Worm (Caenorhabditis elegans) whole organism, mixed stage, embryonic: ENCODE data around the gene F54E2.9.

Experiments used
- M03D4.4 ChIP-seq: sonication (generic microtip); optimal IDR thresholded peaks from 2 replicates; lab custom pipeline; 2017; ENCODE audit warnings: mild to moderate bottlenecking, missing genetic modification characterization, missing compliant biosample characterization
- bed-3 ChIP-seq: fragments of 200-800 bp; sonication (Bioruptor generic); optimal IDR thresholded peaks from 3 replicates; lab custom pipeline; 2018; ENCODE audit warnings: mild to moderate bottlenecking, missing genetic modification characterization, moderate library complexity, missing compliant biosample characterization
- blmp-1 ChIP-seq: fragments of 150-350 bp; optimal IDR thresholded peaks from 2 replicates; lab custom pipeline; 2014; ENCODE audit warnings: missing biosample characterization, missing genetic modification characterization
- ceh-39 ChIP-seq: fragments of 150-350 bp; optimal IDR thresholded peaks from 2 replicates; lab custom pipeline; 2014; ENCODE audit warnings: missing biosample characterization, missing genetic modification characterization
- ceh-43 ChIP-seq: fragments of 200-800 bp; sonication (Bioruptor generic); optimal IDR thresholded peaks from 2 replicates; lab custom pipeline; 2018; ENCODE audit warnings: mild to moderate bottlenecking, missing genetic modification characterization, moderate library complexity, missing compliant biosample characterization
- ceh-83 ChIP-seq: fragments of 200-800 bp; sonication (Bioruptor generic); optimal IDR thresholded peaks from 2 replicates; lab custom pipeline; 2018; ENCODE audit warnings: mild to moderate bottlenecking, missing genetic modification characterization, missing compliant biosample characterization
- ces-1 ChIP-seq: fragments of 150-350 bp; optimal IDR thresholded peaks from 2 replicates; lab custom pipeline; 2014; ENCODE audit warnings: missing biosample characterization, missing genetic modification reagents, missing genetic modification characterization
- cnd-1 ChIP-seq: fragments of 200-800 bp; sonication (Bioruptor generic); optimal IDR thresholded peaks from 2 replicates; lab custom pipeline; 2018; ENCODE audit warnings: mild to moderate bottlenecking, missing genetic modification characterization, missing compliant biosample characterization
- elt-1 ChIP-seq: sonication (generic microtip); optimal IDR thresholded peaks from 2 replicates; lab custom pipeline; 2017; ENCODE audit warnings: missing genetic modification characterization, mild to moderate bottlenecking, missing compliant biosample characterization, antibody characterized with exemption, moderate library complexity, borderline replicate concordance; ENCODE audit not compliant: insufficient read depth
- elt-3 ChIP-seq: fragments of 150-350 bp; optimal IDR thresholded peaks from 2 replicates; lab custom pipeline; 2014; ENCODE audit warnings: missing biosample characterization, missing genetic modification characterization
- flh-1 ChIP-seq: fragments of 200-800 bp; sonication (Bioruptor generic); optimal IDR thresholded peaks from 2 replicates; lab custom pipeline; 2018; ENCODE audit warnings: mild to moderate bottlenecking, missing genetic modification characterization, moderate library complexity, missing compliant biosample characterization
- ham-2 ChIP-seq: fragments of 200-800 bp; sonication (Bioruptor generic); optimal IDR thresholded peaks from 2 replicates; lab custom pipeline; 2018; ENCODE audit warnings: mild to moderate bottlenecking, missing genetic modification characterization, missing compliant biosample characterization
- hlh-1 ChIP-seq: fragments of 150-350 bp; optimal IDR thresholded peaks from 2 replicates; lab custom pipeline; 2014; ENCODE audit warnings: missing biosample characterization, missing genetic modification reagents, missing genetic modification characterization
- lin-13 ChIP-seq: fragments of 150-350 bp; optimal IDR thresholded peaks from 2 replicates; lab custom pipeline; 2014; ENCODE audit warnings: missing biosample characterization, missing genetic modification characterization
- lin-32 ChIP-seq: fragments of 200-800 bp; sonication (Bioruptor generic); optimal IDR thresholded peaks from 2 replicates; lab custom pipeline; 2018; ENCODE audit warnings: mild to moderate bottlenecking, missing genetic modification characterization, missing compliant biosample characterization
- lsy-2 ChIP-seq: fragments of 150-350 bp; optimal IDR thresholded peaks from 2 replicates; lab custom pipeline; 2014; ENCODE audit warnings: missing biosample characterization, missing genetic modification characterization
- mab-5 ChIP-seq: fragments of 150-350 bp; optimal IDR thresholded peaks from 2 replicates; lab custom pipeline; 2014; ENCODE audit warnings: missing biosample characterization, missing genetic modification characterization
- mep-1 ChIP-seq: fragments of 150-350 bp; optimal IDR thresholded peaks from 2 replicates; lab custom pipeline; 2017; ENCODE audit warnings: missing biosample characterization, missing genetic modification reagents, missing genetic modification characterization, inconsistent platforms
- mls-2 ChIP-seq: sonication (generic microtip); optimal IDR thresholded peaks from 2 replicates; lab custom pipeline; 2016; ENCODE audit warnings: mild to moderate bottlenecking, missing genetic modification characterization, moderate library complexity, missing compliant biosample characterization
- nhr-12 ChIP-seq: fragments of 150-350 bp; optimal IDR thresholded peaks from 2 replicates; lab custom pipeline; 2014; ENCODE audit warnings: missing biosample characterization, missing genetic modification characterization
- nhr-2 ChIP-seq: fragments of 150-350 bp; optimal IDR thresholded peaks from 2 replicates; lab custom pipeline; 2014; ENCODE audit warnings: missing biosample characterization, missing genetic modification characterization
- nhr-237 ChIP-seq: fragments of 150-350 bp; optimal IDR thresholded peaks from 2 replicates; lab custom pipeline; 2014; ENCODE audit warnings: missing biosample characterization, missing genetic modification characterization
- nhr-28 ChIP-seq: fragments of 150-350 bp; optimal IDR thresholded peaks from 2 replicates; lab custom pipeline; 2014; ENCODE audit warnings: missing biosample characterization, missing genetic modification characterization
- nhr-76 ChIP-seq: sonication (generic microtip); optimal IDR thresholded peaks from 2 replicates; lab custom pipeline; 2017; ENCODE audit warnings: missing biosample characterization, missing genetic modification characterization
- sem-2 ChIP-seq: fragments of 200-800 bp; sonication (Bioruptor generic); optimal IDR thresholded peaks from 2 replicates; lab custom pipeline; 2018; ENCODE audit warnings: mild to moderate bottlenecking, missing genetic modification characterization, missing compliant biosample characterization
- snpc-4 ChIP-seq: fragments of 150-350 bp; optimal IDR thresholded peaks from 2 replicates; lab custom pipeline; 2014; ENCODE audit warnings: missing biosample characterization, missing genetic modification characterization
- sptf-1 ChIP-seq: sonication (generic microtip); optimal IDR thresholded peaks from 2 replicates; lab custom pipeline; 2017; ENCODE audit warnings: mild to moderate bottlenecking, missing genetic modification characterization, moderate library complexity, missing compliant biosample characterization
- tbx-8 ChIP-seq: fragments of 200-800 bp; sonication (Bioruptor generic); optimal IDR thresholded peaks from 2 replicates; lab custom pipeline; 2018; ENCODE audit warnings: mild to moderate bottlenecking, missing genetic modification characterization, moderate library complexity, missing compliant biosample characterization
- unc-62 ChIP-seq: fragments of 150-350 bp; optimal IDR thresholded peaks from 2 replicates; lab custom pipeline; 2014; ENCODE audit warnings: missing biosample characterization, missing genetic modification reagents, missing genetic modification characterization
- zip-8 ChIP-seq: fragments of 150-350 bp; optimal IDR thresholded peaks from 2 replicates; lab custom pipeline; 2014; ENCODE audit warnings: missing biosample characterization, missing genetic modification characterization
- ztf-11 ChIP-seq: fragments of 150-350 bp; optimal IDR thresholded peaks from 2 replicates; lab custom pipeline; 2014; ENCODE audit warnings: missing biosample characterization, missing genetic modification characterization

Gene F54E2.9

ce11 chrV:2799172-2799869 lies 14.5 kb downstream of the F54E2.9 start:
- TF ChIP-seq elt-1 (tag; lab: Kevin White, UChicago) (no peak), blmp-1 (no peak), ceh-83 (GFP tag; lab: Kevin White, UChicago) (no peak), mls-2 (tag; lab: Kevin White, UChicago) (no peak), cnd-1 (no peak), zip-8 (tag; lab: Kevin White, UChicago) (no peak)

ce11 chrV:2795998-2796397 lies 17.8 kb downstream of the F54E2.9 start, which contains the start of gene F54E2.2:
Gene F54E2.2, plus strand, starts transcription at chrV:2796298.
- TF ChIP-seq elt-1 (tag; lab: Kevin White, UChicago) (no peak), nhr-237 (tag; lab: Kevin White, UChicago) (no peak), lin-13 (tag; lab: Kevin White, UChicago) (no peak), sem-2 (GFP tag; lab: Kevin White, UChicago) (no peak), lsy-2 (tag; lab: Kevin White, UChicago) (no peak), unc-62 (GFP tag; lab: Kevin White, UChicago) (no peak), nhr-28 (no peak), hlh-1 (tag; lab: Kevin White, UChicago) (no peak), ztf-11 (tag; lab: Kevin White, UChicago) (no peak)

- TF ChIP-seq tbx-8 (GFP tag; lab: Kevin White, UChicago): no peak
- TF ChIP-seq ces-1: no peak
- no peak for TF ChIP-seq lin-32 (GFP tag; lab: Kevin White, UChicago)
- no peak for TF ChIP-seq mep-1 (tag; lab: Kevin White, UChicago)
- no peak for TF ChIP-seq snpc-4 (tag; lab: Kevin White, UChicago)
- no peak for TF ChIP-seq nhr-76 (tag; lab: Kevin White, UChicago)
- no peak for TF ChIP-seq ceh-43 (GFP tag; lab: Kevin White, UChicago)
- no peak for TF ChIP-seq mab-5 (tag; lab: Kevin White, UChicago)
- no peak for TF ChIP-seq nhr-2 (tag; lab: Kevin White, UChicago)
- no peak for TF ChIP-seq nhr-12
- TF ChIP-seq sptf-1 (tag; lab: Kevin White, UChicago): no peak
These were observed 20.8 kb downstream of the F54E2.9 start for ce11 chrV:2792958-2793357.

ce11 chrV:2780786-2781185 lies 33.0 kb downstream of the F54E2.9 start, which contains the start of gene R05D8.11:
Gene R05D8.11, minus strand, starts transcription at chrV:2780886.
- no peak for TF ChIP-seq ces-1
- TF ChIP-seq unc-62 (GFP tag; lab: Kevin White, UChicago): no peak
- no peak for TF ChIP-seq nhr-76 (tag; lab: Kevin White, UChicago)
- no peak for TF ChIP-seq flh-1 (GFP tag; lab: Kevin White, UChicago)
- no peak for TF ChIP-seq nhr-2 (tag; lab: Kevin White, UChicago)
- no peak for TF ChIP-seq elt-1 (tag; lab: Kevin White, UChicago)
- TF ChIP-seq lsy-2 (tag; lab: Kevin White, UChicago): no peak

- TF ChIP-seq elt-3 (no peak), blmp-1 (no peak), bed-3 (GFP tag; lab: Kevin White, UChicago) (no peak), cnd-1 (no peak)
- TF ChIP-seq, all 35 proteins: peak for 0
These were observed 39.7 kb downstream of the F54E2.9 start, which contains the start of gene srj-18 for ce11 chrV:2774042-2774441. Gene srj-18, plus strand, starts transcription at chrV:2774342.

ce11 chrV:2771560-2771959 lies 42.2 kb downstream of the F54E2.9 start, which contains the start of gene srh-56:
Gene srh-56, plus strand, starts transcription at chrV:2771860.
- no peak for TF ChIP-seq M03D4.4
- TF ChIP-seq ceh-83 (GFP tag; lab: Kevin White, UChicago): no peak
- no peak for TF ChIP-seq nhr-28
- no peak for TF ChIP-seq sem-2 (GFP tag; lab: Kevin White, UChicago)
- no peak for TF ChIP-seq unc-62 (GFP tag; lab: Kevin White, UChicago)
- no peak for TF ChIP-seq ceh-39 (tag; lab: Kevin White, UChicago)
- TF ChIP-seq nhr-12: no peak
- TF ChIP-seq nhr-2 (tag; lab: Kevin White, UChicago): no peak
- TF ChIP-seq elt-3: no peak
- TF ChIP-seq ham-2: no peak
- no peak for TF ChIP-seq cnd-1
- TF ChIP-seq, all 35 proteins: peak for 0
